Worm (Caenorhabditis elegans) whole organism, L4/young adult: ENCODE measurements around the gene clec-84.

Experiments used
- dao-5 ChIP-seq: sonication (generic microtip); optimal IDR thresholded peaks from 2 replicates; lab custom pipeline; 2016; ENCODE audit warnings: missing genotype, missing genetic modification characterization, moderate library complexity, missing compliant biosample characterization
- him-1 ChIP-seq: sonication (generic microtip); optimal IDR thresholded peaks from 2 replicates; lab custom pipeline; 2016; ENCODE audit warnings: missing genotype, missing genetic modification reagents, missing genetic modification characterization, missing compliant biosample characterization

ce11 chrIV:2851625-2852024 lies 9.4 kb downstream of the clec-84 start:
- no peak for TF ChIP-seq dao-5 (tag; lab: Kevin White, UChicago)
- no peak for TF ChIP-seq him-1
